Fruit fly (Drosophila melanogaster) whole organism, adult: ENCODE measurements around the gene CG14095.

Source experiments
- CG11617 ChIP-seq: fragments of 200-800 bp; sonication (Bioruptor generic); optimal IDR thresholded peaks from 2 replicates; lab custom pipeline; 2017; ENCODE audit warnings: mild to moderate bottlenecking, missing biosample characterization, missing genetic modification reagents, missing genetic modification characterization
- CG12768 ChIP-seq: fragments of 200-800 bp; sonication (Bioruptor generic); optimal IDR thresholded peaks from 2 replicates; lab custom pipeline; 2017; ENCODE audit warnings: missing biosample characterization, missing genetic modification characterization, mild to moderate bottlenecking, moderate library complexity, missing genetic modification reagents
- CG1620 ChIP-seq: fragments of 200-800 bp; sonication (Bioruptor generic); optimal IDR thresholded peaks from 2 replicates; lab custom pipeline; 2016; ENCODE audit warnings: missing biosample characterization, missing genetic modification characterization
- CG7045 ChIP-seq: fragments of 200-800 bp; sonication (Bioruptor generic); optimal IDR thresholded peaks from 2 replicates; lab custom pipeline; 2017; ENCODE audit warnings: missing biosample characterization, mild to moderate bottlenecking, missing genetic modification characterization
- CG7101 ChIP-seq: fragments of 200-800 bp; sonication (Bioruptor generic); optimal IDR thresholded peaks from 2 replicates; lab custom pipeline; 2018; ENCODE audit warnings: missing biosample characterization, mild to moderate bottlenecking, missing genetic modification characterization, moderate library complexity
- Clk ChIP-seq: fragments of 200-800 bp; sonication (Bioruptor generic); optimal IDR thresholded peaks from 2 replicates; lab custom pipeline; 2017; ENCODE audit warnings: missing biosample characterization, missing genetic modification characterization
- Crg-1 ChIP-seq: fragments of 200-800 bp; sonication (Bioruptor generic); optimal IDR thresholded peaks from 2 replicates; lab custom pipeline; 2016; ENCODE audit warnings: missing biosample characterization, missing genetic modification characterization
- Mnt ChIP-seq: fragments of 200-800 bp; sonication (Bioruptor generic); optimal IDR thresholded peaks from 2 replicates; lab custom pipeline; 2016; ENCODE audit warnings: missing biosample characterization, mild to moderate bottlenecking, missing genetic modification characterization
- cnc ChIP-seq, 2 experiments: fragments of >200 bp; optimal IDR thresholded peaks; 2 replicates each; lab custom pipeline; 2017
- pad ChIP-seq: fragments of 200-800 bp; sonication (Bioruptor generic); optimal IDR thresholded peaks from 3 replicates; lab custom pipeline; 2017; ENCODE audit warnings: missing biosample characterization, missing genetic modification characterization, mild to moderate bottlenecking, moderate library complexity, missing genetic modification reagents

DNA sequence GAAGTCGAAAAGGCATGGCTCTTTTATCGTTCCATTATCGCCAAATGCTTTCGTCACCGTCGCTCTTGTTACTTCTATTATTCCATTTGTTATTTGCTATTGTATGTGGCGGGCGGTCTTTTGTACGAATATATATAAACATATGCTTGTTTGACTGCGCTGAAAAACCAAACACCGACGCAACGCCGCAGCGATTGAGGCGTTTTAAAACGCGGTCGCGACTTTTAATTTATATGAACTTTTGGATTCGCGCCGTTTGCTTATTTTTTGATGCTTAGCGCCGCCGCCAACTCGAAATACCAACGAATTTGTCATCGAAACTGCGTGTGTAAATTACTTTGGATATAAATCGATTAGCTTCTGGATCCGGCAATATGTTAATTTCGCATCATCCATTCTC, 32.6 kb upstream of the CG14095 start:
- TF ChIP-seq CG11617 (GFP tag; lab: Kevin White, UChicago) (no peak), CG12768 (GFP tag; lab: Kevin White, UChicago) (no peak), Mnt (GFP tag; lab: Kevin White, UChicago) (no peak), cnc (optimal IDR thresholded peaks at IDR 0.05; lab: Kevin White, UChicago) (no peak), CG7045 (no peak), Crg-1 (GFP tag; lab: Kevin White, UChicago) (no peak), CG1620 (GFP tag; lab: Kevin White, UChicago) (no peak), pad (GFP tag; lab: Kevin White, UChicago) (no peak), CG7101 (tag; lab: Kevin White, UChicago) (no peak), Clk (no peak)
